Worm (Caenorhabditis elegans): ENCODE measurements around the gene lntl-1.

The lntl-1 gene

ce11 chrIV:5817459-5817858, 10.6 kb upstream of the lntl-1 start:
- TF ChIP-seq hmg-1.2 (GFP tag; IDR thresholded peaks at IDR 0.05) (peak; percentile 97), F57C9.4 (tag; optimal IDR thresholded peaks at IDR 0.05) (no peak), ZK185.1 (tag; optimal IDR thresholded peaks at IDR 0.05; ENCODE audit: poor library complexity, severe bottlenecking) (peak; percentile 3), Y56A3A.18 (GFP tag; IDR thresholded peaks at IDR 0.05) (0 out of 2 replicates have a peak, but pooled peaks have one; percentile 66), aptf-3 (GFP tag; IDR thresholded peaks at IDR 0.05) (no peak), tbp1 (GFP tag; optimal IDR thresholded peaks at IDR 0.05) (peak; percentile 13), nhr-80 (tag; optimal IDR thresholded peaks at IDR 0.05) (peak; percentile 88), let-607 (tag; optimal IDR thresholded peaks at IDR 0.05) (no peak), snpc-4 (GFP tag; optimal IDR thresholded peaks at IDR 0.05) (no peak), snpc-4 (tag; optimal IDR thresholded peaks at IDR 0.05) (peak in 1 of 4 experiments; percentile 16), cebp-1 (GFP tag; IDR thresholded peaks at IDR 0.05) (no peak), cebp-1 (tag; optimal IDR thresholded peaks at IDR 0.05) (peak; percentile 50), attf-5 (GFP tag; optimal IDR thresholded peaks at IDR 0.05) (peak; percentile 18), nhr-179 (tag; optimal IDR thresholded peaks at IDR 0.05) (no peak), dpff-1 (tag; optimal IDR thresholded peaks at IDR 0.05) (no peak), ztf-26 (tag; optimal IDR thresholded peaks at IDR 0.05) (no peak), lin-40 (tag; optimal IDR thresholded peaks at IDR 0.05) (peak; percentile 18)

DNA sequence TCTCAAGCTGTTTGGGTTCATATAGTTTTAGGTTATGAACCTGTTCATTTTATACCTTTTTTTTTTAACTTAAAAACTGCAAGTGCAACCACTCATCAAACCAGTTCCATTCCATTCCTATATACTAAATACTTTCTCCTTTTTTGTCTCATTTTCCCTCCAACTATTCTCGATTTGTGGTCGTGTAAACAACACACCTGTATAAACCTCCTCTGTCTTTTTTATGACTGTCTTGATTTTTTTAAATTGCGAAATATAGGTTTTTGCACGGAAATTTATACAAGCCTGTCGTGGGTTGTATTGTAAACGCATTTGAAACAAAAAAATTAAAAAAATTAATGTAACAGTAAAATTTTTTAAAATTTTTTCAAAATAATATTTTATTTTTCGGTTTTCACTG, 9.6 kb upstream of the lntl-1 start:
- TF ChIP-seq aptf-2 (GFP tag; conservative IDR thresholded peaks at IDR 0.05), result no peak
- TF ChIP-seq F57A8.1 (GFP tag; optimal IDR thresholded peaks at IDR 0.05), result no peak
- no peak for TF ChIP-seq egl-18 (GFP tag; IDR thresholded peaks at IDR 0.05)
- TF ChIP-seq mxl-1 (tag; optimal IDR thresholded peaks at IDR 0.05), result no peak
- TF ChIP-seq B0336.3 (GFP tag; IDR thresholded peaks at IDR 0.05), result no peak
- TF ChIP-seq rpc-1 (optimal IDR thresholded peaks at IDR 0.05), result no peak
- no peak for TF ChIP-seq rpc-1 (tag; optimal IDR thresholded peaks at IDR 0.05)
- TF ChIP-seq cebp-1 (GFP tag; IDR thresholded peaks at IDR 0.05), result peak; percentile 43; the same call in 1 of the 2 replicates
- TF ChIP-seq cebp-1 (tag; optimal IDR thresholded peaks at IDR 0.05), result peak; percentile 84

- TF ChIP-seq lsl-1 (GFP tag; optimal IDR thresholded peaks at IDR 0.05) (peak; percentile 80), mcd-1 (GFP tag; IDR thresholded peaks at IDR 0.05) (no peak), tbp1 (GFP tag; optimal IDR thresholded peaks at IDR 0.05) (peak; percentile 26), chd-7 (tag; optimal IDR thresholded peaks at IDR 0.05) (no peak), madf-8 (GFP tag; conservative IDR thresholded peaks at IDR 0.05) (peak; percentile 20; the same call in 1 of the 2 replicates), zim-3 (tag; optimal IDR thresholded peaks at IDR 0.05) (no peak), Y56A3A.18 (GFP tag; IDR thresholded peaks at IDR 0.05) (no peak), rcor-1 (GFP tag; IDR thresholded peaks at IDR 0.05) (no peak), ceh-91 (GFP tag; IDR thresholded peaks at IDR 0.05) (0 out of 2 replicates have a peak, but pooled peaks have one; percentile 23), efl-1 (GFP tag; optimal IDR thresholded peaks at IDR 0.05) (peak; percentile 57), snpc-4 (GFP tag; optimal IDR thresholded peaks at IDR 0.05) (no peak), snpc-4 (tag; optimal IDR thresholded peaks at IDR 0.05) (peak in 3 of 4 experiments; percentile 83 to 85 (median 84))
These were observed 7.3 kb upstream of the lntl-1 start, which contains the start of gene oops-1 for ce11 chrIV:5814092-5814650. Gene oops-1 (minus strand): TSS chrIV:5814142.

- no peak for TF ChIP-seq T26A5.8 (tag; optimal IDR thresholded peaks at IDR 0.05)
- TF ChIP-seq hrde-1 (tag; optimal IDR thresholded peaks at IDR 0.05; ENCODE audit: borderline replicate concordance), result peak; percentile 71
- no peak for TF ChIP-seq nhr-179 (tag; optimal IDR thresholded peaks at IDR 0.05)
- 0 out of 2 replicates have a peak, but pooled peaks have one; percentile 20 for TF ChIP-seq hsf-1 (GFP tag; IDR thresholded peaks at IDR 0.05)
- TF ChIP-seq D2030.7 (GFP tag; IDR thresholded peaks at IDR 0.05), result no peak
- TF ChIP-seq ztf-18 (tag; optimal IDR thresholded peaks at IDR 0.05), result no peak
- no peak for TF ChIP-seq hlh-26 (GFP tag; conservative IDR thresholded peaks at IDR 0.05)
- no peak for TF ChIP-seq Y53G8AR.9 (GFP tag; conservative IDR thresholded peaks at IDR 0.05)
- no peak for TF ChIP-seq snpc-4 (GFP tag; optimal IDR thresholded peaks at IDR 0.05)
- TF ChIP-seq snpc-4 (tag; optimal IDR thresholded peaks at IDR 0.05), result peak in 1 of 4 experiments; percentile 77
- 0 out of 2 replicates have a peak, but pooled peaks have one; percentile 23 for TF ChIP-seq madf-6 (GFP tag; IDR thresholded peaks at IDR 0.05)
These were observed 4.3 kb upstream of the lntl-1 start for ce11 chrIV:5811079-5811622.
